Fruit fly (Drosophila melanogaster) whole organism, embryonic: ENCODE data around the gene CG32161.
A peak's percentile ranks its signal among the peaks of the same experiment; 100 is the strongest.

Source experiments
- Antp ChIP-seq: fragments of 200-800 bp; sonication (Bioruptor generic); optimal IDR thresholded peaks from 3 replicates; lab custom pipeline; 2016; ENCODE audit warnings: missing biosample characterization, missing genetic modification characterization
- Atf-2 ChIP-seq: fragments of 200-800 bp; sonication (Bioruptor generic); optimal IDR thresholded peaks from 2 replicates; lab custom pipeline; 2016; ENCODE audit warnings: missing biosample characterization, missing genetic modification characterization
- Bgb ChIP-seq: fragments of 200-800 bp; sonication (Bioruptor generic); IDR thresholded peaks from 2 replicates; pipeline ENCODE4 v1.3.6; 2022; ENCODE audit warnings: missing biosample characterization, missing genetic modification characterization; ENCODE audit not compliant: partially characterized antibody
- CG10366 ChIP-seq: fragments of 200-800 bp; sonication (Bioruptor generic); IDR thresholded peaks from 2 replicates; pipeline ENCODE4 v1.3.6; 2022; ENCODE audit warnings: missing biosample characterization, missing genetic modification characterization
- CG12104 ChIP-seq: fragments of 200-800 bp; sonication (Bioruptor generic); optimal IDR thresholded peaks from 3 replicates; lab custom pipeline; 2016; ENCODE audit warnings: missing biosample characterization, missing genetic modification characterization
- CG14710 ChIP-seq: fragments of 200-800 bp; sonication (Bioruptor generic); optimal IDR thresholded peaks from 3 replicates; lab custom pipeline; 2019; ENCODE audit warnings: missing biosample characterization, mild to moderate bottlenecking, missing genetic modification characterization, moderate library complexity
- CG15696 ChIP-seq: fragments of 200-800 bp; sonication (Bioruptor generic); optimal IDR thresholded peaks from 2 replicates; lab custom pipeline; 2019; ENCODE audit warnings: missing biosample characterization, mild to moderate bottlenecking, missing genetic modification characterization, moderate library complexity
- CG17328 ChIP-seq: fragments of 200-800 bp; sonication (Bioruptor generic); IDR thresholded peaks from 2 replicates; pipeline ENCODE4 v1.3.6; 2022; ENCODE audit warnings: missing biosample characterization, missing genetic modification characterization
- CG18262 ChIP-seq: fragments of 200-800 bp; optimal IDR thresholded peaks from 3 replicates; lab custom pipeline; 2019; ENCODE audit warnings: missing biosample characterization, mild to moderate bottlenecking, missing genetic modification characterization, moderate library complexity
- CG18764 ChIP-seq: fragments of 200-800 bp; sonication (Bioruptor generic); optimal IDR thresholded peaks from 3 replicates; lab custom pipeline; 2016; ENCODE audit warnings: missing biosample characterization, missing genetic modification characterization
- CG2202 ChIP-seq: fragments of 200-800 bp; sonication (Bioruptor generic); optimal IDR thresholded peaks from 2 replicates; lab custom pipeline; 2018; ENCODE audit warnings: missing biosample characterization, mild to moderate bottlenecking, missing genetic modification characterization
- CG2678 ChIP-seq: fragments of 200-800 bp; sonication (Bioruptor generic); optimal IDR thresholded peaks from 3 replicates; lab custom pipeline; 2019; ENCODE audit warnings: missing biosample characterization, mild to moderate bottlenecking, missing genetic modification characterization, moderate library complexity
- CG32532 ChIP-seq: fragments of 200-800 bp; sonication (Bioruptor generic); IDR thresholded peaks from 2 replicates; pipeline ENCODE4 v1.3.6; 2022; ENCODE audit warnings: missing biosample characterization, missing genetic modification characterization
- CG3407 ChIP-seq: fragments of 200-800 bp; sonication (Bioruptor generic); optimal IDR thresholded peaks from 2 replicates; lab custom pipeline; 2018; ENCODE audit warnings: missing biosample characterization, mild to moderate bottlenecking, missing genetic modification characterization
- CG3838 ChIP-seq: fragments of 200-800 bp; sonication (Bioruptor generic); optimal IDR thresholded peaks from 3 replicates; lab custom pipeline; 2016; ENCODE audit warnings: missing biosample characterization, missing genetic modification characterization
- CG6175 ChIP-seq: fragments of 200-800 bp; sonication (Bioruptor generic); IDR thresholded peaks from 3 replicates; pipeline ENCODE4 v1.3.6; 2022; ENCODE audit warnings: missing biosample characterization, missing genetic modification characterization
- CG6689 ChIP-seq: fragments of 200-800 bp; sonication (Bioruptor generic); IDR thresholded peaks from 2 replicates; pipeline ENCODE4 v1.3.6; 2022; ENCODE audit warnings: missing biosample characterization, missing genetic modification characterization
- CG7745 ChIP-seq: fragments of 200-800 bp; sonication (Bioruptor generic); optimal IDR thresholded peaks from 2 replicates; lab custom pipeline; 2018; ENCODE audit warnings: missing biosample characterization, mild to moderate bottlenecking, missing genetic modification characterization, moderate library complexity
- CG8089 ChIP-seq: fragments of 200-800 bp; sonication (Bioruptor generic); optimal IDR thresholded peaks from 3 replicates; lab custom pipeline; 2016; ENCODE audit warnings: missing biosample characterization, missing genetic modification characterization
- CG9609 ChIP-seq: fragments of 200-800 bp; sonication (Bioruptor generic); optimal IDR thresholded peaks from 3 replicates; lab custom pipeline; 2016; ENCODE audit warnings: missing biosample characterization, missing genetic modification characterization
- CHES-1-like ChIP-seq: fragments of 200-800 bp; sonication (Bioruptor generic); optimal IDR thresholded peaks from 2 replicates; lab custom pipeline; 2016; ENCODE audit warnings: missing biosample characterization, missing genetic modification characterization
- CTCF ChIP-seq: fragments of 200-800 bp; sonication (Bioruptor generic); optimal IDR thresholded peaks from 2 replicates; lab custom pipeline; 2017; ENCODE audit warnings: missing biosample characterization, mild to moderate bottlenecking, missing genetic modification characterization, moderate library complexity
- Dip3 ChIP-seq: fragments of 200-800 bp; sonication (Bioruptor generic); optimal IDR thresholded peaks from 3 replicates; lab custom pipeline; 2016; ENCODE audit warnings: missing biosample characterization, missing genetic modification characterization
- Drgx ChIP-seq: fragments of 200-800 bp; sonication (Bioruptor generic); IDR thresholded peaks from 2 replicates; pipeline ENCODE4 v1.3.6; 2022; ENCODE audit warnings: missing biosample characterization, missing genetic modification characterization
- Fer2 ChIP-seq: fragments of 200-800 bp; sonication (Bioruptor generic); optimal IDR thresholded peaks from 2 replicates; lab custom pipeline; 2018; ENCODE audit warnings: missing biosample characterization, mild to moderate bottlenecking, missing genetic modification characterization, moderate library complexity
- Hand ChIP-seq: fragments of 200-800 bp; sonication (Bioruptor generic); optimal IDR thresholded peaks from 2 replicates; lab custom pipeline; 2017; ENCODE audit warnings: mild to moderate bottlenecking, missing biosample characterization, missing genetic modification reagents, missing genetic modification characterization
- Hr51 ChIP-seq, 2 experiments: fragments of 200-800 bp; sonication (Bioruptor generic); optimal IDR thresholded peaks; 2 replicates in 1 of 2; 3 replicates in 1 of 2; lab custom pipeline; 2016 to 2018; ENCODE audit warnings: missing biosample characterization in 2 of 2, missing genetic modification characterization in 2 of 2, mild to moderate bottlenecking in 1 of 2, moderate library complexity in 1 of 2
- MESR4 ChIP-seq: fragments of 200-800 bp; sonication (Bioruptor generic); optimal IDR thresholded peaks from 2 replicates; lab custom pipeline; 2018; ENCODE audit warnings: missing biosample characterization, mild to moderate bottlenecking, missing genetic modification characterization, moderate library complexity
- Oaz ChIP-seq: fragments of 200-800 bp; sonication (Bioruptor generic); IDR thresholded peaks from 2 replicates; pipeline ENCODE4 v1.3.6; 2022; ENCODE audit warnings: missing biosample characterization, missing genetic modification characterization
- Six4 ChIP-seq: fragments of 200-800 bp; sonication (Bioruptor generic); optimal IDR thresholded peaks from 2 replicates; lab custom pipeline; 2016; ENCODE audit warnings: missing biosample characterization, missing genetic modification characterization
- YL-1 ChIP-seq: fragments of 200-800 bp; sonication (Bioruptor generic); optimal IDR thresholded peaks from 3 replicates; lab custom pipeline; 2017; ENCODE audit warnings: missing biosample characterization, mild to moderate bottlenecking, missing genetic modification characterization
- bbx ChIP-seq: fragments of 200-800 bp; sonication (Bioruptor generic); IDR thresholded peaks from 2 replicates; pipeline ENCODE4 v1.3.6; 2022; ENCODE audit warnings: missing biosample characterization, missing genetic modification characterization; ENCODE audit not compliant: partially characterized antibody
- bowl ChIP-seq: fragments of 200-800 bp; sonication (Bioruptor generic); IDR thresholded peaks from 2 replicates; pipeline ENCODE4 v1.3.6; 2022; ENCODE audit warnings: missing biosample characterization, missing genetic modification characterization
- caup ChIP-seq: fragments of 200-800 bp; sonication (Bioruptor generic); optimal IDR thresholded peaks from 3 replicates; lab custom pipeline; 2017; ENCODE audit warnings: missing biosample characterization, mild to moderate bottlenecking, missing genetic modification characterization, moderate library complexity; ENCODE audit not compliant: severe bottlenecking
- danr ChIP-seq: fragments of 200-800 bp; sonication (Bioruptor generic); IDR thresholded peaks from 2 replicates; pipeline ENCODE4 v1.3.6; 2022; ENCODE audit warnings: missing biosample characterization, missing genetic modification characterization
- eve ChIP-seq, 2 experiments: fragments of >200 bp; optimal IDR thresholded peaks; 2 replicates each; lab custom pipeline; 2017; ENCODE audit warnings: missing biosample characterization in 2 of 2, missing genetic modification characterization in 2 of 2
- exex ChIP-seq: fragments of 200-800 bp; sonication (Bioruptor generic); optimal IDR thresholded peaks from 4 replicates; lab custom pipeline; 2018; ENCODE audit warnings: missing biosample characterization, mild to moderate bottlenecking, missing genetic modification characterization, moderate library complexity
- fru ChIP-seq: fragments of >200 bp; optimal IDR thresholded peaks from 2 replicates; lab custom pipeline; 2017
- gfzf ChIP-seq: fragments of 200-800 bp; sonication (Bioruptor generic); optimal IDR thresholded peaks from 2 replicates; lab custom pipeline; 2016; ENCODE audit warnings: missing biosample characterization, mild to moderate bottlenecking, missing genetic modification characterization, moderate library complexity
- h ChIP-seq: fragments of >200 bp; optimal IDR thresholded peaks from 2 replicates; lab custom pipeline; 2017
- lola ChIP-seq, 3 experiments: fragments of >200 bp in 2 of 3; fragments of 200-800 bp in 1 of 3; sonication (Bioruptor generic) in 1 of 3; optimal IDR thresholded peaks; 2 replicates each; lab custom pipeline; 2017 to 2019; ENCODE audit warnings: missing biosample characterization in 3 of 3, missing genetic modification characterization in 3 of 3, mild to moderate bottlenecking in 1 of 3, moderate library complexity in 1 of 3
- phol ChIP-seq: fragments of 200-800 bp; sonication (Bioruptor generic); optimal IDR thresholded peaks from 3 replicates; lab custom pipeline; 2018; ENCODE audit warnings: missing biosample characterization, mild to moderate bottlenecking, missing genetic modification characterization, moderate library complexity
- pnt ChIP-seq: fragments of 200-800 bp; sonication (Bioruptor generic); optimal IDR thresholded peaks from 3 replicates; lab custom pipeline; 2016; ENCODE audit warnings: missing biosample characterization, missing genetic modification characterization
- row ChIP-seq: fragments of 200-800 bp; sonication (Bioruptor generic); IDR thresholded peaks from 3 replicates; pipeline ENCODE4 v1.3.6; 2022; ENCODE audit warnings: missing biosample characterization, missing genetic modification characterization
- seq ChIP-seq: fragments of 200-800 bp; sonication (Bioruptor generic); IDR thresholded peaks from 2 replicates; pipeline ENCODE4 v1.3.6; 2022; ENCODE audit warnings: missing biosample characterization, missing genetic modification characterization
- sisA ChIP-seq: fragments of 200-800 bp; sonication (Bioruptor generic); IDR thresholded peaks from 2 replicates; pipeline ENCODE4 v1.3.6; 2022; ENCODE audit warnings: missing biosample characterization, missing genetic modification characterization
- ssp ChIP-seq: fragments of 200-800 bp; sonication (Bioruptor generic); IDR thresholded peaks from 2 replicates; pipeline ENCODE4 v1.3.6; 2022; ENCODE audit warnings: missing biosample characterization, missing genetic modification characterization
- tio ChIP-seq: fragments of 200-800 bp; sonication (Bioruptor generic); optimal IDR thresholded peaks from 2 replicates; lab custom pipeline; 2017; ENCODE audit warnings: missing biosample characterization, missing genetic modification characterization, inconsistent platforms
- twi ChIP-seq: fragments of 200-800 bp; optimal IDR thresholded peaks from 2 replicates; lab custom pipeline; 2019; ENCODE audit warnings: missing biosample characterization, mild to moderate bottlenecking, missing genetic modification characterization, moderate library complexity
- unpg ChIP-seq: fragments of 200-800 bp; sonication (Bioruptor generic); optimal IDR thresholded peaks from 3 replicates; lab custom pipeline; 2018; ENCODE audit warnings: missing biosample characterization, mild to moderate bottlenecking, missing genetic modification characterization, moderate library complexity
- vvl ChIP-seq: fragments of 200-800 bp; sonication (Bioruptor generic); IDR thresholded peaks from 2 replicates; pipeline ENCODE4 v1.3.6; 2022; ENCODE audit warnings: missing biosample characterization, missing genetic modification characterization

Gene CG32161

DNA sequence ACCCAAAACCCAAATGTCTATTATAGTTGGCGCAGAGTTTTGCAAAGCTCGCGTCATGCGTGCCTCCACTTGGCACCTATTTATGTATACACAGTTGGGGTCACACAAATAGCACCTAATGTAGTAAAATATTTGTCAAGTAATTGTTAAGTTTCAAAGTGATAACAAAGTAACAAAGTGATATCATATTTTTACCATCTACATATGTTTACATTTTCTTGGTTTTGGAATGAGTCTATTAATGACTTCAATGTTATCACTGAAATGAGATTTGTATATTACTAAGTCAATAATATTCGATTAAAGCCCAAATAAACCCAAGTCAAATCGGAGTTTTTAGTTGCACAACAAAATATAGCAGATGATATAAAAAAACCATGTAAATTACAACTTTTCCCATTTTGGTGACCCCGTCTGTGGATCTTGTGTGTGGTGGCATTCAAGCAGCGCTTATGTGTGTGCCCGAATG is 26.5 kb downstream of the CG32161 start (continued):
- TF ChIP-seq MESR4 (GFP tag; lab: Kevin White, UChicago), result no peak
- peak; percentile 80 for TF ChIP-seq CG18262 (tag; lab: Kevin White, UChicago)
- peak; percentile 54 for TF ChIP-seq twi (tag; lab: Kevin White, UChicago)
- peak; percentile 39 for TF ChIP-seq CG9609 (GFP tag; lab: Kevin White, UChicago)
- peak; percentile 13; the same call in 1 of the 2 replicates for TF ChIP-seq ssp (GFP tag; lab: Robert Waterston, UW)
- TF ChIP-seq CG32532 (GFP tag; lab: Robert Waterston, UW), result peak; percentile 54; the same call in 1 of the 2 replicates
- no peak for TF ChIP-seq YL-1 (GFP tag; lab: Kevin White, UChicago)
- no peak for TF ChIP-seq danr (GFP tag; lab: Robert Waterston, UW)
- 0 out of 2 replicates have a peak, but pooled peaks have one; percentile 24 for TF ChIP-seq CG17328 (GFP tag; lab: Robert Waterston, UW)
- peak; percentile 34 for TF ChIP-seq CG14710 (tag; lab: Kevin White, UChicago)
- TF ChIP-seq tio (GFP tag; lab: Kevin White, UChicago), result peak; percentile 75
- TF ChIP-seq Drgx (GFP tag; lab: Robert Waterston, UW), result peak; percentile 79
- peak; percentile 79 for TF ChIP-seq unpg (GFP tag; lab: Kevin White, UChicago)
- TF ChIP-seq Oaz (GFP tag; lab: Robert Waterston, UW), result 0 out of 2 replicates have a peak, but pooled peaks have one; percentile 24
- peak; percentile 73 for TF ChIP-seq CG6689 (GFP tag; lab: Robert Waterston, UW)
- TF ChIP-seq h (lab: Kevin White, UChicago), result no peak
- peak; percentile 9 for TF ChIP-seq CG3838 (GFP tag; lab: Kevin White, UChicago)
- TF ChIP-seq phol (tag; lab: Kevin White, UChicago), result peak; percentile 82
- peak; percentile 42; the same call in 1 of the 2 replicates for TF ChIP-seq vvl (GFP tag; lab: Robert Waterston, UW)
- peak; percentile 40 for TF ChIP-seq Hand
- TF ChIP-seq CG15696 (tag; lab: Kevin White, UChicago), result no peak
- peak; percentile 41 for TF ChIP-seq Fer2
- TF ChIP-seq caup, result peak; percentile 58
- TF ChIP-seq CHES-1-like, result peak; percentile 22
- peak; percentile 54; the same call in 1 of the 2 replicates for TF ChIP-seq seq
- TF ChIP-seq eve (GFP tag; optimal IDR thresholded peaks at IDR 0.05; lab: Kevin White, UChicago), result peak in 1 of 2 experiments; percentile 81
- peak; percentile 43 for TF ChIP-seq CTCF
- TF ChIP-seq CG2678 (tag; lab: Kevin White, UChicago), result peak; percentile 91
- no peak for TF ChIP-seq Six4 (GFP tag; lab: Kevin White, UChicago)
- TF ChIP-seq CG18764 (GFP tag; lab: Kevin White, UChicago), result peak; percentile 39
- TF ChIP-seq CG8089 (GFP tag; lab: Kevin White, UChicago), result peak; percentile 15
- TF ChIP-seq Hr51 (GFP tag; optimal IDR thresholded peaks at IDR 0.05; lab: Kevin White, UChicago), result peak; percentile 19 to 88
- 0 out of 3 replicates have a peak, but pooled peaks have one; percentile 7 for TF ChIP-seq CG6175 (GFP tag; lab: Robert Waterston, UW)
- TF ChIP-seq CG2202 (tag; lab: Kevin White, UChicago), result peak; percentile 49
- peak in 1 of 3 experiments; percentile 54 for TF ChIP-seq lola (GFP tag; optimal IDR thresholded peaks at IDR 0.05; lab: Kevin White, UChicago)
- peak; percentile 24 for TF ChIP-seq exex (tag; lab: Kevin White, UChicago)
- TF ChIP-seq Dip3 (GFP tag; lab: Kevin White, UChicago), result peak; percentile 61
- peak; percentile 60 for TF ChIP-seq CG3407 (GFP tag; lab: Kevin White, UChicago)
- peak; percentile 36 for TF ChIP-seq Atf-2 (GFP tag; lab: Kevin White, UChicago)
- TF ChIP-seq Bgb (GFP tag; lab: Robert Waterston, UW), result no peak
- TF ChIP-seq CG12104 (GFP tag; lab: Kevin White, UChicago), result peak; percentile 78
- TF ChIP-seq bowl (GFP tag; lab: Robert Waterston, UW), result no peak
- peak; percentile 18 for TF ChIP-seq pnt (GFP tag; lab: Kevin White, UChicago)
- no peak for TF ChIP-seq gfzf (GFP tag; lab: Kevin White, UChicago)
- TF ChIP-seq sisA (GFP tag; lab: Robert Waterston, UW), result peak; percentile 31; the same call in 1 of the 2 replicates
- TF ChIP-seq fru (lab: Kevin White, UChicago), result no peak
- peak; percentile 74 for TF ChIP-seq row (GFP tag; lab: Robert Waterston, UW)
- TF ChIP-seq CG7745 (tag; lab: Kevin White, UChicago), result no peak
- TF ChIP-seq Antp (GFP tag; lab: Kevin White, UChicago), result peak; percentile 57
- 0 out of 2 replicates have a peak, but pooled peaks have one; percentile 35 for TF ChIP-seq CG10366
- TF ChIP-seq bbx, result no peak
